Worm (Caenorhabditis elegans) whole organism, L4 larva: Measurements from ENCODE around the gene C43C3.4.

Source experiments
- D1046.2 ChIP-seq: fragments of 200-800 bp; sonication (Bioruptor generic); IDR thresholded peaks from 2 replicates; pipeline ENCODE4 v1.3.6; 2022; ENCODE audit warnings: missing genetic modification characterization, missing compliant biosample characterization
- F10B5.3 ChIP-seq: sonication (generic microtip); optimal IDR thresholded peaks from 2 replicates; lab custom pipeline; 2016; ENCODE audit warnings: mild to moderate bottlenecking, missing genetic modification characterization, missing compliant biosample characterization
- F26F4.8 ChIP-seq: fragments of 200-800 bp; sonication (Bioruptor generic); conservative IDR thresholded peaks from 2 replicates; pipeline ENCODE4 v1.3.6; 2022; ENCODE audit warnings: missing genetic modification characterization, missing compliant biosample characterization
- F49E8.2 ChIP-seq: sonication (generic microtip); optimal IDR thresholded peaks from 2 replicates; lab custom pipeline; 2016; ENCODE audit warnings: missing compliant biosample characterization, mild to moderate bottlenecking, missing genetic modification characterization, borderline replicate concordance
- R02D3.7 ChIP-seq: fragments of 150-350 bp; sonication (generic microtip); optimal IDR thresholded peaks from 3 replicates; lab custom pipeline; 2014; ENCODE audit warnings: missing biosample characterization, missing genetic modification characterization
- T20F7.1 ChIP-seq: fragments of 200-800 bp; sonication (Bioruptor generic); optimal IDR thresholded peaks from 2 replicates; lab custom pipeline; 2018; ENCODE audit warnings: mild to moderate bottlenecking, missing genetic modification characterization, missing compliant biosample characterization
- Y105C5A.15 ChIP-seq: fragments of 200-800 bp; sonication (Bioruptor generic); IDR thresholded peaks from 2 replicates; pipeline ENCODE4 v1.3.6; 2022; ENCODE audit warnings: missing genetic modification characterization, missing compliant biosample characterization
- Y48G9A.11 ChIP-seq: fragments of 200-800 bp; sonication (Bioruptor generic); IDR thresholded peaks from 2 replicates; pipeline ENCODE4 v1.3.6; 2022; ENCODE audit warnings: missing genetic modification reagents, missing genetic modification characterization, missing compliant biosample characterization
- Y75B8A.6 ChIP-seq: fragments of 200-800 bp; sonication (Bioruptor generic); IDR thresholded peaks from 2 replicates; pipeline ENCODE4 v1.3.6; 2022; ENCODE audit warnings: missing genetic modification reagents, missing genetic modification characterization, missing compliant biosample characterization
- ZK337.2 ChIP-seq: fragments of 200-800 bp; sonication (Bioruptor generic); IDR thresholded peaks from 2 replicates; pipeline ENCODE4 v1.3.6; 2022; ENCODE audit warnings: missing genetic modification reagents, missing genetic modification characterization, missing compliant biosample characterization
- aha-1 ChIP-seq: fragments of 150-350 bp; peaks from one replicate; lab custom pipeline; 2014; ENCODE audit warnings: missing biosample characterization, missing genetic modification characterization
- ceh-82 ChIP-seq: sonication (generic microtip); optimal IDR thresholded peaks from 2 replicates; lab custom pipeline; 2017; ENCODE audit warnings: missing biosample characterization, missing genetic modification characterization
- ctbp-1 ChIP-seq: fragments of 200-800 bp; sonication (Bioruptor generic); IDR thresholded peaks from 2 replicates; pipeline ENCODE4 v1.3.6; 2022; ENCODE audit warnings: missing genetic modification reagents, missing genetic modification characterization, missing compliant biosample characterization
- daf-12 ChIP-seq: fragments of 150-350 bp; optimal IDR thresholded peaks from 2 replicates; lab custom pipeline; 2014; ENCODE audit warnings: missing biosample characterization, missing genetic modification reagents, missing genetic modification characterization
- daf-16 ChIP-seq, 3 experiments: sonication (generic microtip); optimal IDR thresholded peaks; 2 replicates each; lab custom pipeline; 2016 to 2017; ENCODE audit warnings: missing genetic modification characterization in 3 of 3, missing genetic modification reagents in 3 of 3, mild to moderate bottlenecking in 2 of 3, missing compliant biosample characterization in 2 of 3, missing biosample characterization in 1 of 3, moderate library complexity in 1 of 3
- dmd-6 ChIP-seq: fragments of 200-800 bp; sonication (Bioruptor generic); IDR thresholded peaks from 2 replicates; pipeline ENCODE4 v1.3.6; 2022; ENCODE audit warnings: missing genetic modification reagents, missing genetic modification characterization, missing compliant biosample characterization
- dmd-9 ChIP-seq: fragments of 200-800 bp; sonication (Bioruptor generic); IDR thresholded peaks from 2 replicates; pipeline ENCODE4 v1.3.6; 2022; ENCODE audit warnings: missing genetic modification reagents, missing genetic modification characterization, missing compliant biosample characterization
- dpl-1 ChIP-seq: fragments of 150-350 bp; optimal IDR thresholded peaks from 2 replicates; lab custom pipeline; 2014; ENCODE audit warnings: missing biosample characterization, missing genetic modification reagents, missing genetic modification characterization
- dve-1 ChIP-seq: sonication (generic microtip); optimal IDR thresholded peaks from 2 replicates; lab custom pipeline; 2017; ENCODE audit warnings: antibody characterized with exemption, mild to moderate bottlenecking, missing genetic modification characterization, missing compliant biosample characterization; ENCODE audit not compliant: insufficient read depth
- fos-1 ChIP-seq: fragments of 150-350 bp; optimal IDR thresholded peaks from 2 replicates; lab custom pipeline; 2014; ENCODE audit warnings: missing biosample characterization, missing genetic modification characterization
- hlh-11 ChIP-seq: fragments of 200-800 bp; sonication (Bioruptor generic); optimal IDR thresholded peaks from 2 replicates; lab custom pipeline; 2018; ENCODE audit warnings: mild to moderate bottlenecking, missing genetic modification characterization, missing compliant biosample characterization
- lin-1 ChIP-seq: fragments of 200-800 bp; sonication (Bioruptor generic); IDR thresholded peaks from 2 replicates; pipeline ENCODE4 v1.3.6; 2022; ENCODE audit warnings: missing genetic modification reagents, missing genetic modification characterization, missing compliant biosample characterization
- lin-13 ChIP-seq: fragments of 150-350 bp; optimal IDR thresholded peaks from 2 replicates; lab custom pipeline; 2014; ENCODE audit warnings: missing biosample characterization, missing genetic modification reagents, missing genetic modification characterization
- lin-38 ChIP-seq: fragments of 200-800 bp; sonication (Bioruptor generic); IDR thresholded peaks from 2 replicates; pipeline ENCODE4 v1.3.6; 2022; ENCODE audit warnings: missing genetic modification reagents, missing genetic modification characterization, missing compliant biosample characterization
- lin-39 ChIP-seq: fragments of 150-350 bp; optimal IDR thresholded peaks from 2 replicates; lab custom pipeline; 2014; ENCODE audit warnings: missing biosample characterization, missing genetic modification reagents, missing genetic modification characterization
- lsy-2 ChIP-seq, 2 experiments: fragments of 150-350 bp in 1 of 2; sonication (generic microtip) in 1 of 2; optimal IDR thresholded peaks; 2 replicates each; lab custom pipeline; 2014 to 2017; ENCODE audit warnings: missing biosample characterization in 2 of 2, missing genetic modification characterization in 2 of 2
- mes-2 ChIP-seq: sonication (generic microtip); optimal IDR thresholded peaks from 2 replicates; lab custom pipeline; 2016; ENCODE audit warnings: missing genotype, mild to moderate bottlenecking, missing genetic modification characterization, missing compliant biosample characterization; ENCODE audit not compliant: poor library complexity, severe bottlenecking
- nhr-10 ChIP-seq: fragments of 150-350 bp; optimal IDR thresholded peaks from 2 replicates; lab custom pipeline; 2014; ENCODE audit warnings: missing biosample characterization, missing genetic modification characterization
- nhr-11 ChIP-seq: fragments of 150-350 bp; optimal IDR thresholded peaks from 2 replicates; lab custom pipeline; 2014; ENCODE audit warnings: missing biosample characterization, missing genetic modification characterization
- nhr-111 ChIP-seq: fragments of 200-800 bp; sonication (Bioruptor generic); optimal IDR thresholded peaks from 2 replicates; lab custom pipeline; 2018; ENCODE audit warnings: mild to moderate bottlenecking, missing genetic modification characterization, missing compliant biosample characterization
- nhr-237 ChIP-seq: sonication (generic microtip); optimal IDR thresholded peaks from 2 replicates; lab custom pipeline; 2017; ENCODE audit warnings: missing biosample characterization, missing genetic modification characterization
- nhr-28 ChIP-seq: fragments of 150-350 bp; optimal IDR thresholded peaks from 2 replicates; lab custom pipeline; 2014; ENCODE audit warnings: missing biosample characterization, missing genetic modification characterization
- nhr-6 ChIP-seq: fragments of 150-350 bp; optimal IDR thresholded peaks from 2 replicates; lab custom pipeline; 2014; ENCODE audit warnings: missing biosample characterization, missing genetic modification characterization
- nhr-76 ChIP-seq: fragments of 150-350 bp; optimal IDR thresholded peaks from 2 replicates; lab custom pipeline; 2014; ENCODE audit warnings: missing biosample characterization, missing genetic modification characterization
- nhr-77 ChIP-seq: fragments of 150-350 bp; optimal IDR thresholded peaks from 2 replicates; lab custom pipeline; 2014; ENCODE audit warnings: missing biosample characterization, missing genetic modification characterization
- php-3 ChIP-seq: fragments of 200-800 bp; sonication (Bioruptor generic); IDR thresholded peaks from 2 replicates; pipeline ENCODE4 v1.3.6; 2022; ENCODE audit warnings: missing genetic modification reagents, missing genetic modification characterization, missing compliant biosample characterization
- pqm-1 ChIP-seq: sonication (generic microtip); optimal IDR thresholded peaks from 2 replicates; lab custom pipeline; 2017; ENCODE audit warnings: missing biosample characterization, missing genetic modification characterization
- rbr-2 ChIP-seq: sonication (generic microtip); optimal IDR thresholded peaks from 2 replicates; lab custom pipeline; 2016; ENCODE audit warnings: missing genotype, missing genetic modification characterization, missing compliant biosample characterization
- saeg-2 ChIP-seq: fragments of 200-800 bp; sonication (Bioruptor generic); IDR thresholded peaks from 2 replicates; pipeline ENCODE4 v1.3.6; 2022; ENCODE audit warnings: missing genetic modification reagents, missing genetic modification characterization, missing compliant biosample characterization
- skn-1 ChIP-seq: fragments of 150-350 bp; optimal IDR thresholded peaks from 2 replicates; lab custom pipeline; 2014; ENCODE audit warnings: missing biosample characterization, missing genetic modification characterization
- snpc-1.2 ChIP-seq: fragments of 200-800 bp; sonication (Bioruptor generic); IDR thresholded peaks from 2 replicates; pipeline ENCODE4 v1.3.6; 2022; ENCODE audit warnings: missing genetic modification reagents, missing genetic modification characterization, missing compliant biosample characterization
- snpc-4 ChIP-seq: fragments of 150-350 bp; optimal IDR thresholded peaks from 2 replicates; lab custom pipeline; 2014; ENCODE audit warnings: missing biosample characterization, missing genetic modification characterization
- spr-3 ChIP-seq: fragments of 200-800 bp; sonication (Bioruptor generic); optimal IDR thresholded peaks from 2 replicates; lab custom pipeline; 2018; ENCODE audit warnings: mild to moderate bottlenecking, missing genetic modification characterization, missing compliant biosample characterization
- tra-1 ChIP-seq: fragments of 200-800 bp; sonication (Bioruptor generic); IDR thresholded peaks from 2 replicates; pipeline ENCODE4 v1.3.6; 2022; ENCODE audit warnings: missing genetic modification reagents, missing genetic modification characterization, missing compliant biosample characterization
- unc-130 ChIP-seq: sonication (generic microtip); optimal IDR thresholded peaks from 2 replicates; lab custom pipeline; 2016; ENCODE audit warnings: missing genetic modification reagents, missing genetic modification characterization, missing compliant biosample characterization
- unc-62 ChIP-seq, 3 experiments: fragments of 150-350 bp in 1 of 3; sonication (generic microtip); optimal IDR thresholded peaks in 2 of 3; peaks in 1 of 3; 1 replicate in 1 of 3; 2 replicates in 2 of 3; lab custom pipeline; 2014 to 2017; ENCODE audit warnings: missing biosample characterization in 3 of 3, missing genetic modification characterization in 3 of 3, missing genetic modification reagents in 3 of 3, missing genotype in 1 of 3
- vab-7 ChIP-seq: fragments of 200-800 bp; sonication (Bioruptor generic); IDR thresholded peaks from 2 replicates; pipeline ENCODE4 v1.3.6; 2022; ENCODE audit warnings: missing genetic modification reagents, missing genetic modification characterization, missing compliant biosample characterization
- zag-1 ChIP-seq: fragments of 150-350 bp; optimal IDR thresholded peaks from 2 replicates; lab custom pipeline; 2014; ENCODE audit warnings: missing biosample characterization, missing genetic modification characterization
- zip-2 ChIP-seq: fragments of 150-350 bp; optimal IDR thresholded peaks from 2 replicates; lab custom pipeline; 2014; ENCODE audit warnings: missing biosample characterization, missing genetic modification characterization
- ztf-11 ChIP-seq: fragments of 150-350 bp; optimal IDR thresholded peaks from 2 replicates; lab custom pipeline; 2014; ENCODE audit warnings: missing biosample characterization, missing genetic modification characterization

The C43C3.4 gene

DNA sequence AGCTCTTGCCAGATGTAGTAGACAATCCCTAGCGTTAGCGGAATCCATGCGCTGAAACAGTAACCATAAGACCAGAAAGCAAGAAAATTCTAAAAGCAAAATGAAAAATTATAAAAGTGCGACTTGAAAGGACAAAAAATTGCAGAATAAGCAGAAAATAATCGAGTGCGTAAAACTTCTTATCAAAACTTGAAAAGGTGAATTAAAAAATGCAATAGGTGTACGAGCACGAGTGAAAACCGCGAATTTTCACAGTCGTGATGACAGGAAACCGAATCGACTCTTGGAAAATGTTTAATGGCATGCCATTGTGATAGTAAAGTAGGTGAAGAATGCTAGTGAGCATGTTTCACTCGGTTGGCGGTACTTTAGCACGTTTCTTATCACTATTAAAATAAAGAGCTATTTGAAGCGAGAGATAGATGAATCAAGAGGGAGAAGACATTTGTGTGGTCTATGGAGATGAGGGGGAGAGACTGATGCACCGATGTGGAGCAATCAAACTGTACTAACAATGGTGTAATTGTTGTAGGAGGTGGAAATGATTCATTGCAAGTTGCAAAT, 5.5 kb upstream of the C43C3.4 start, which contains the start of gene ifp-1 (continued):
- TF ChIP-seq Y75B8A.6 (GFP tag; lab: Robert Waterston, UW) (no peak), tra-1 (GFP tag; lab: Robert Waterston, UW) (no peak), ceh-82 (no peak), F49E8.2 (tag; lab: Kevin White, UChicago) (no peak), fos-1 (tag; lab: Kevin White, UChicago) (no peak), aha-1 (tag; lab: Kevin White, UChicago) (peak; percentile 11), D1046.2 (no peak), R02D3.7 (tag; lab: Kevin White, UChicago) (no peak), dmd-9 (GFP tag; lab: Robert Waterston, UW) (no peak), dpl-1 (no peak), snpc-4 (tag; lab: Kevin White, UChicago) (no peak), spr-3 (no peak), saeg-2 (GFP tag; lab: Robert Waterston, UW) (no peak), F26F4.8 (GFP tag; lab: Robert Waterston, UW) (no peak), snpc-1.2 (no peak), nhr-237 (no peak), nhr-111 (GFP tag; lab: Kevin White, UChicago) (no peak), nhr-11 (no peak), zag-1 (no peak), dve-1 (tag; lab: Kevin White, UChicago) (peak; percentile 41), rbr-2 (tag; lab: Kevin White, UChicago) (no peak), zip-2 (tag; lab: Kevin White, UChicago) (no peak), vab-7 (GFP tag; lab: Robert Waterston, UW) (no peak), lin-38 (GFP tag; lab: Robert Waterston, UW) (no peak), Y48G9A.11 (GFP tag; lab: Robert Waterston, UW) (no peak), unc-62 (GFP tag; optimal IDR thresholded peaks at IDR 0.05 in 1 of 2; lab: Kevin White, UChicago) (peak in 1 of 2 experiments; percentile 73), unc-62 (tag; optimal IDR thresholded peaks at IDR 0.05; lab: Kevin White, UChicago) (no peak), lsy-2 (tag; optimal IDR thresholded peaks at IDR 0.05; lab: Kevin White, UChicago) (no peak), nhr-76 (no peak), T20F7.1 (GFP tag; lab: Kevin White, UChicago) (no peak), skn-1 (no peak), unc-130 (GFP tag; lab: Kevin White, UChicago) (no peak)

DNA sequence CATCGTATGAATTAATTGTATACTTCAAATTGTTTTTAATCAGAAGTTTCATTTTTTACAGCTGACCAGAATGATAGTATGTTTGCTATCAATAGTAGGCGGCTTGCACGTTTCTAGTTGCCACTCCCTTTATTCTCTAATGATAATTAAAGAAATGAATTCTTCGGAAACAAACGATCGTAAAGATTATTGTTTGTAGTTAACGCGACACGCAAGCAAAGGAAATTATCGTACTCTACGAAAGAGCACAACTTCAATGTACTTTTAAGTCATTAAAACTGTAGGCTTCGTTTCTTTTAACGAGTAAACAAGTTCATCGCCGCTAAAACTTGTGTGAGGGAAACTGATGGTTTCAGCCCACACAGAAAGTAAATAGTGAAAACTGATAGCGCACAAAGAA, 4.7 kb upstream of the C43C3.4 start:
- TF ChIP-seq nhr-6 (tag; lab: Kevin White, UChicago) (no peak), pqm-1 (tag; lab: Kevin White, UChicago) (peak; percentile 75), lsy-2 (tag; optimal IDR thresholded peaks at IDR 0.05; lab: Kevin White, UChicago) (no peak), dmd-6 (GFP tag; lab: Robert Waterston, UW) (0 out of 2 replicates have a peak, but pooled peaks have one; percentile 15), ztf-11 (no peak), mes-2 (tag; lab: Kevin White, UChicago) (no peak), F10B5.3 (tag; lab: Kevin White, UChicago) (no peak), vab-7 (GFP tag; lab: Robert Waterston, UW) (no peak), lin-38 (GFP tag; lab: Robert Waterston, UW) (no peak), lin-39 (no peak), nhr-28 (tag; lab: Kevin White, UChicago) (peak; percentile 90), ZK337.2 (GFP tag; lab: Robert Waterston, UW) (no peak), dve-1 (tag; lab: Kevin White, UChicago) (peak; percentile 51), unc-130 (GFP tag; lab: Kevin White, UChicago) (no peak), lin-1 (no peak), hlh-11 (tag; lab: Kevin White, UChicago) (peak; percentile 45), nhr-10 (peak; percentile 23), nhr-11 (no peak), daf-16 (GFP tag; optimal IDR thresholded peaks at IDR 0.05; lab: Kevin White, UChicago) (no peak), daf-16 (tag; optimal IDR thresholded peaks at IDR 0.05; lab: Kevin White, UChicago) (peak; percentile 85), php-3 (GFP tag; lab: Robert Waterston, UW) (peak; percentile 77; the same call in 1 of the 2 replicates), ctbp-1 (GFP tag; lab: Robert Waterston, UW) (no peak), nhr-77 (tag; lab: Kevin White, UChicago) (peak; percentile 1), snpc-1.2 (no peak), Y105C5A.15 (GFP tag; lab: Robert Waterston, UW) (no peak), lin-13 (GFP tag; lab: Kevin White, UChicago) (no peak), daf-12 (tag; lab: Kevin White, UChicago) (no peak), fos-1 (tag; lab: Kevin White, UChicago) (no peak), unc-62 (GFP tag; optimal IDR thresholded peaks at IDR 0.05 in 1 of 2; lab: Kevin White, UChicago) (no peak), unc-62 (tag; optimal IDR thresholded peaks at IDR 0.05; lab: Kevin White, UChicago) (no peak)
